Fruit fly (Drosophila melanogaster): ENCODE data around the gene CG5880.
A peak's percentile ranks its signal among the peaks of the same experiment; 100 is the strongest.

Gene CG5880

DNA sequence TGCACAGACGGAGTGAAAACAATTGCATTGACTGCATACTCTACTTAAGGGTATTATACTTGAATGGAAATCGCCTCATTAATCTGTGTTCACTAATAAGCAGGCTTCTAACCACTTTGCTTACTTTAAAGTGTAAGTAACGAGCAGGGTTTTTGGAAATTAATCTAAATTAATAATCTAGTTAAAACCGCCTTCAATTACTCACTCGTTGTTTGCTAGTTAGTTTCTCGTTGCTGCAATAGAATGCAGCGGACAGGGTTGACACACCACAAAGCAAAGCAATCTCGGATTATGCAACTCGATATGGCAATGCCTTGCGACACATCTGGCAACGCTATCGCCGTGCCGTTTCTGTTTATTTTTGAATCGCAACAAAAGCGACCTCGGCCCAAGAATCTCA lies 23.4 kb downstream of the CG5880 start (continued):
- TF ChIP-seq CG8924 (tag; optimal IDR thresholded peaks at IDR 0.05) (no peak), CG13775 (GFP tag; optimal IDR thresholded peaks at IDR 0.05) (no peak), CG31441 (GFP tag; IDR thresholded peaks at IDR 0.05) (no peak), ATbp (GFP tag; optimal IDR thresholded peaks at IDR 0.05) (peak; percentile 7), Nf-YA (GFP tag; IDR thresholded peaks at IDR 0.05) (no peak), yki (optimal IDR thresholded peaks at IDR 0.05) (no peak), CG8089 (GFP tag; optimal IDR thresholded peaks at IDR 0.05) (no peak), Camta (GFP tag; optimal IDR thresholded peaks at IDR 0.05) (peak; percentile 5), insv (GFP tag; optimal IDR thresholded peaks at IDR 0.05) (no peak), vnd (GFP tag; IDR thresholded peaks at IDR 0.05; ENCODE audit: partially characterized antibody) (no peak), CG2712 (tag; optimal IDR thresholded peaks at IDR 0.05) (no peak), CG14014 (GFP tag; IDR thresholded peaks at IDR 0.05) (no peak), Hr78 (GFP tag; optimal IDR thresholded peaks at IDR 0.05) (peak in 1 of 2 experiments; percentile 21), da (GFP tag; optimal IDR thresholded peaks at IDR 0.05) (no peak), mirr (GFP tag; optimal IDR thresholded peaks at IDR 0.05) (no peak), CG11723 (GFP tag; optimal IDR thresholded peaks at IDR 0.05) (no peak), CG10565 (GFP tag; optimal IDR thresholded peaks at IDR 0.05) (no peak), CkIIα-i1 (GFP tag; IDR thresholded peaks at IDR 0.05) (no peak), odd (GFP tag; optimal IDR thresholded peaks at IDR 0.05) (no peak), tgo (GFP tag; IDR thresholded peaks at IDR 0.05) (no peak), CG17829 (tag; optimal IDR thresholded peaks at IDR 0.05) (no peak), Med (GFP tag) (peak; percentile 60), ems (GFP tag; optimal IDR thresholded peaks at IDR 0.05) (no peak), CG4820 (GFP tag; optimal IDR thresholded peaks at IDR 0.05) (no peak), tx (GFP tag; optimal IDR thresholded peaks at IDR 0.05) (no peak), her (GFP tag; optimal IDR thresholded peaks at IDR 0.05) (no peak), CG12155 (GFP tag; optimal IDR thresholded peaks at IDR 0.05) (peak; percentile 24), Hr51 (GFP tag; optimal IDR thresholded peaks at IDR 0.05) (peak in 1 of 2 experiments; percentile 1), eve (GFP tag; optimal IDR thresholded peaks at IDR 0.05) (no peak), CG10274 (GFP tag; optimal IDR thresholded peaks at IDR 0.05) (no peak), Sox102F (GFP tag; optimal IDR thresholded peaks at IDR 0.05) (peak; percentile 31), run (tag; optimal IDR thresholded peaks at IDR 0.05) (no peak), CG13296 (GFP tag; optimal IDR thresholded peaks at IDR 0.05) (no peak), CG17361 (GFP tag; IDR thresholded peaks at IDR 0.05) (no peak), rib (GFP tag; IDR thresholded peaks at IDR 0.05) (no peak), Doc2 (GFP tag; IDR thresholded peaks at IDR 0.05) (no peak), fru (optimal IDR thresholded peaks at IDR 0.05) (no peak), CG15601 (tag; optimal IDR thresholded peaks at IDR 0.05) (no peak), CG2129 (GFP tag; IDR thresholded peaks at IDR 0.05; ENCODE audit: partially characterized antibody) (no peak), CG8290 (GFP tag; optimal IDR thresholded peaks at IDR 0.05) (peak; percentile 17), CG8290 (tag; optimal IDR thresholded peaks at IDR 0.05) (no peak), Vsx1 (GFP tag; optimal IDR thresholded peaks at IDR 0.05) (no peak), crp (GFP tag; optimal IDR thresholded peaks at IDR 0.05) (no peak), CG14050 (GFP tag; IDR thresholded peaks at IDR 0.05) (no peak), CG31388 (GFP tag; optimal IDR thresholded peaks at IDR 0.05) (no peak), CG12071 (GFP tag; optimal IDR thresholded peaks at IDR 0.05) (no peak), Ets65A (GFP tag) (peak; percentile 33), B-H2 (GFP tag; optimal IDR thresholded peaks at IDR 0.05) (no peak), Elba2 (GFP tag; optimal IDR thresholded peaks at IDR 0.05) (no peak), cato (GFP tag; optimal IDR thresholded peaks at IDR 0.05; ENCODE audit: borderline replicate concordance) (no peak), CG7786 (GFP tag; optimal IDR thresholded peaks at IDR 0.05) (no peak), CG18262 (tag; optimal IDR thresholded peaks at IDR 0.05) (peak; percentile 17), Scr (GFP tag; IDR thresholded peaks at IDR 0.05; ENCODE audit: partially characterized antibody) (no peak)

Measured in whole organism, embryonic.